Fruit fly (Drosophila melanogaster) whole organism, prepupa: ENCODE measurements around the gene msd1.
A peak's percentile ranks its signal among the peaks of the same experiment; 100 is the strongest.

Experiments used
- Blimp-1 ChIP-seq: fragments of 200-800 bp; sonication (Bioruptor generic); optimal IDR thresholded peaks from 3 replicates; lab custom pipeline; 2017; ENCODE audit warnings: missing biosample characterization, missing genetic modification characterization, mild to moderate bottlenecking, moderate library complexity, missing genetic modification reagents
- CG10631 ChIP-seq: fragments of 200-800 bp; sonication (Bioruptor generic); optimal IDR thresholded peaks from 2 replicates; lab custom pipeline; 2016; ENCODE audit warnings: missing biosample characterization, missing genetic modification characterization
- CG10669 ChIP-seq: fragments of 200-800 bp; sonication (Bioruptor generic); optimal IDR thresholded peaks from 3 replicates; lab custom pipeline; 2018; ENCODE audit warnings: missing biosample characterization, mild to moderate bottlenecking, missing genetic modification characterization, moderate library complexity
- CG11762 ChIP-seq: fragments of 200-800 bp; sonication (Bioruptor generic); optimal IDR thresholded peaks from 3 replicates; lab custom pipeline; 2016; ENCODE audit warnings: missing biosample characterization, missing genetic modification characterization; ENCODE audit not compliant: insufficient read depth
- CG11902 ChIP-seq: fragments of 200-800 bp; sonication (Bioruptor generic); optimal IDR thresholded peaks from 3 replicates; lab custom pipeline; 2016; ENCODE audit warnings: missing biosample characterization, missing genetic modification characterization
- CG15336 ChIP-seq: fragments of 200-800 bp; sonication (Bioruptor generic); IDR thresholded peaks from 2 replicates; pipeline ENCODE4 v1.3.6; 2022; ENCODE audit warnings: missing biosample characterization, missing genetic modification characterization
- CG1621 ChIP-seq: fragments of 200-800 bp; sonication (Bioruptor generic); optimal IDR thresholded peaks from 3 replicates; lab custom pipeline; 2018; ENCODE audit warnings: missing biosample characterization, mild to moderate bottlenecking, missing genetic modification characterization
- CG3032 ChIP-seq: fragments of 200-800 bp; optimal IDR thresholded peaks from 2 replicates; lab custom pipeline; 2019; ENCODE audit warnings: missing biosample characterization, mild to moderate bottlenecking, missing genetic modification characterization, moderate library complexity
- CG31627 ChIP-seq: fragments of 200-800 bp; sonication (Bioruptor generic); optimal IDR thresholded peaks from 3 replicates; lab custom pipeline; 2016; ENCODE audit warnings: missing biosample characterization, missing genetic modification characterization
- CG32006 ChIP-seq: fragments of 200-800 bp; sonication (Bioruptor generic); optimal IDR thresholded peaks from 3 replicates; lab custom pipeline; 2017; ENCODE audit warnings: missing biosample characterization, mild to moderate bottlenecking, missing genetic modification characterization
- CG34406 ChIP-seq: fragments of 200-800 bp; sonication (Bioruptor generic); optimal IDR thresholded peaks from 3 replicates; lab custom pipeline; 2016; ENCODE audit warnings: missing biosample characterization, missing genetic modification characterization
- CG3919 ChIP-seq: fragments of 200-800 bp; sonication (Bioruptor generic); optimal IDR thresholded peaks from 3 replicates; lab custom pipeline; 2016; ENCODE audit warnings: missing biosample characterization, missing genetic modification characterization
- CG4318 ChIP-seq: fragments of 200-800 bp; sonication (Bioruptor generic); optimal IDR thresholded peaks from 3 replicates; lab custom pipeline; 2017; ENCODE audit warnings: missing biosample characterization, mild to moderate bottlenecking, missing genetic modification characterization
- CG6163 ChIP-seq: fragments of 200-800 bp; sonication (Bioruptor generic); IDR thresholded peaks from 3 replicates; pipeline ENCODE4 v1.3.6; 2022; ENCODE audit warnings: missing biosample characterization, missing genetic modification characterization
- CG6792 ChIP-seq: fragments of 200-800 bp; sonication (Bioruptor generic); optimal IDR thresholded peaks from 3 replicates; lab custom pipeline; 2016; ENCODE audit warnings: missing biosample characterization, missing genetic modification characterization
- CG6808 ChIP-seq: fragments of 200-800 bp; sonication (Bioruptor generic); optimal IDR thresholded peaks from 3 replicates; lab custom pipeline; 2017; ENCODE audit warnings: missing biosample characterization, missing genetic modification characterization, mild to moderate bottlenecking, moderate library complexity, missing genetic modification reagents
- CG6854 ChIP-seq: fragments of 200-800 bp; sonication (Bioruptor generic); optimal IDR thresholded peaks from 2 replicates; lab custom pipeline; 2017; ENCODE audit warnings: missing biosample characterization, mild to moderate bottlenecking, missing genetic modification characterization
- CG7368 ChIP-seq: fragments of 200-800 bp; sonication (Bioruptor generic); optimal IDR thresholded peaks from 3 replicates; lab custom pipeline; 2016; ENCODE audit warnings: missing biosample characterization, missing genetic modification characterization
- CG8119 ChIP-seq: fragments of 200-800 bp; sonication (Bioruptor generic); IDR thresholded peaks from 3 replicates; pipeline ENCODE4 v1.3.6; 2022; ENCODE audit warnings: missing biosample characterization, missing genetic modification characterization
- CG8632 ChIP-seq: fragments of 200-800 bp; sonication (Bioruptor generic); optimal IDR thresholded peaks from 3 replicates; lab custom pipeline; 2016; ENCODE audit warnings: missing biosample characterization, missing genetic modification characterization
- CG9139 ChIP-seq: fragments of 200-800 bp; sonication (Bioruptor generic); optimal IDR thresholded peaks from 3 replicates; lab custom pipeline; 2017; ENCODE audit warnings: missing biosample characterization, mild to moderate bottlenecking, missing genetic modification characterization
- Eip75B ChIP-seq: fragments of 200-800 bp; sonication (Bioruptor generic); optimal IDR thresholded peaks from 3 replicates; lab custom pipeline; 2016; ENCODE audit warnings: missing biosample characterization, missing genetic modification characterization
- Eip93F ChIP-seq: fragments of 200-800 bp; sonication (Bioruptor generic); optimal IDR thresholded peaks from 2 replicates; lab custom pipeline; 2016; ENCODE audit warnings: missing biosample characterization, mild to moderate bottlenecking, missing genetic modification characterization
- Ets21C ChIP-seq: fragments of 200-800 bp; sonication (Bioruptor generic); optimal IDR thresholded peaks from 3 replicates; lab custom pipeline; 2016; ENCODE audit warnings: missing biosample characterization, missing genetic modification characterization
- Ets96B ChIP-seq: fragments of 200-800 bp; optimal IDR thresholded peaks from 2 replicates; lab custom pipeline; 2019; ENCODE audit warnings: missing biosample characterization, mild to moderate bottlenecking, missing genetic modification characterization, moderate library complexity
- Gug ChIP-seq: fragments of 200-800 bp; sonication (Bioruptor generic); IDR thresholded peaks from 2 replicates; pipeline ENCODE4 v1.3.6; 2022; ENCODE audit warnings: missing biosample characterization, missing genetic modification characterization
- Hr38 ChIP-seq: sonication (Bioruptor generic); optimal IDR thresholded peaks from 2 replicates; lab custom pipeline; 2016; ENCODE audit warnings: missing biosample characterization, missing genetic modification characterization
- Hr4 ChIP-seq: fragments of 200-800 bp; sonication (Bioruptor generic); optimal IDR thresholded peaks from 3 replicates; lab custom pipeline; 2016; ENCODE audit warnings: missing biosample characterization, missing genetic modification characterization
- Lpt ChIP-seq: fragments of 200-800 bp; sonication (Bioruptor generic); optimal IDR thresholded peaks from 3 replicates; lab custom pipeline; 2016; ENCODE audit warnings: missing biosample characterization, missing genetic modification characterization
- Met ChIP-seq: fragments of 200-800 bp; sonication (Bioruptor generic); optimal IDR thresholded peaks from 3 replicates; lab custom pipeline; 2016; ENCODE audit warnings: missing biosample characterization, missing genetic modification characterization
- OdsH ChIP-seq: fragments of 200-800 bp; sonication (Bioruptor generic); optimal IDR thresholded peaks from 3 replicates; lab custom pipeline; 2016; ENCODE audit warnings: missing biosample characterization, missing genetic modification characterization
- Smox ChIP-seq: fragments of 200-800 bp; sonication (Bioruptor generic); optimal IDR thresholded peaks from 3 replicates; lab custom pipeline; 2016; ENCODE audit warnings: missing biosample characterization, missing genetic modification characterization
- Sox102F ChIP-seq: fragments of 200-800 bp; sonication (Bioruptor generic); optimal IDR thresholded peaks from 2 replicates; lab custom pipeline; 2016; ENCODE audit warnings: missing biosample characterization, mild to moderate bottlenecking, missing genetic modification characterization
- Sox15 ChIP-seq: fragments of 200-800 bp; sonication (Bioruptor generic); optimal IDR thresholded peaks from 3 replicates; lab custom pipeline; 2016; ENCODE audit warnings: missing biosample characterization, missing genetic modification characterization
- cyc ChIP-seq: fragments of 200-800 bp; sonication (Bioruptor generic); optimal IDR thresholded peaks from 3 replicates; lab custom pipeline; 2016; ENCODE audit warnings: missing biosample characterization, missing genetic modification characterization
- dac ChIP-seq: fragments of 200-800 bp; sonication (Bioruptor generic); optimal IDR thresholded peaks from 2 replicates; lab custom pipeline; 2017; ENCODE audit warnings: missing biosample characterization, mild to moderate bottlenecking, missing genetic modification characterization
- dsx ChIP-seq: fragments of 200-800 bp; optimal IDR thresholded peaks from 3 replicates; lab custom pipeline; 2019; ENCODE audit warnings: missing biosample characterization, mild to moderate bottlenecking, missing genetic modification characterization, moderate library complexity; ENCODE audit not compliant: poor library complexity, severe bottlenecking
- eg ChIP-seq: fragments of 200-800 bp; sonication (Bioruptor generic); IDR thresholded peaks from 3 replicates; pipeline ENCODE4 v1.3.6; 2022; ENCODE audit warnings: missing biosample characterization, missing genetic modification characterization
- esn ChIP-seq: fragments of 200-800 bp; sonication (Bioruptor generic); optimal IDR thresholded peaks from 2 replicates; lab custom pipeline; 2016; ENCODE audit warnings: missing biosample characterization, mild to moderate bottlenecking, missing genetic modification characterization, moderate library complexity
- fd59A ChIP-seq: fragments of 200-800 bp; sonication (Bioruptor generic); optimal IDR thresholded peaks from 2 replicates; lab custom pipeline; 2017; ENCODE audit warnings: missing biosample characterization, mild to moderate bottlenecking, missing genetic modification characterization, missing genetic modification reagents
- fd85E ChIP-seq: fragments of 200-800 bp; sonication (Bioruptor generic); optimal IDR thresholded peaks from 3 replicates; lab custom pipeline; 2016; ENCODE audit warnings: missing biosample characterization, missing genetic modification characterization
- net ChIP-seq: fragments of 200-800 bp; sonication (Bioruptor generic); optimal IDR thresholded peaks from 3 replicates; lab custom pipeline; 2016; ENCODE audit warnings: missing biosample characterization, missing genetic modification characterization
- pdm3 ChIP-seq: fragments of 200-800 bp; sonication (Bioruptor generic); optimal IDR thresholded peaks from 3 replicates; lab custom pipeline; 2016; ENCODE audit warnings: missing biosample characterization, missing genetic modification characterization
- spab ChIP-seq: fragments of 200-800 bp; sonication (Bioruptor generic); optimal IDR thresholded peaks from 2 replicates; lab custom pipeline; 2017; ENCODE audit warnings: missing biosample characterization, mild to moderate bottlenecking, missing genetic modification characterization, missing genetic modification reagents
- svp ChIP-seq: fragments of 200-800 bp; sonication (Bioruptor generic); peaks from one replicate; lab custom pipeline; 2016; ENCODE audit warnings: missing biosample characterization, missing genetic modification characterization
- topi ChIP-seq: fragments of 200-800 bp; sonication (Bioruptor generic); optimal IDR thresholded peaks from 3 replicates; lab custom pipeline; 2016; ENCODE audit warnings: missing biosample characterization, missing genetic modification characterization
- vri ChIP-seq: fragments of 200-800 bp; sonication (Bioruptor generic); optimal IDR thresholded peaks from 3 replicates; lab custom pipeline; 2016; ENCODE audit warnings: missing biosample characterization, mild to moderate bottlenecking, missing genetic modification characterization

msd1 gene

DNA sequence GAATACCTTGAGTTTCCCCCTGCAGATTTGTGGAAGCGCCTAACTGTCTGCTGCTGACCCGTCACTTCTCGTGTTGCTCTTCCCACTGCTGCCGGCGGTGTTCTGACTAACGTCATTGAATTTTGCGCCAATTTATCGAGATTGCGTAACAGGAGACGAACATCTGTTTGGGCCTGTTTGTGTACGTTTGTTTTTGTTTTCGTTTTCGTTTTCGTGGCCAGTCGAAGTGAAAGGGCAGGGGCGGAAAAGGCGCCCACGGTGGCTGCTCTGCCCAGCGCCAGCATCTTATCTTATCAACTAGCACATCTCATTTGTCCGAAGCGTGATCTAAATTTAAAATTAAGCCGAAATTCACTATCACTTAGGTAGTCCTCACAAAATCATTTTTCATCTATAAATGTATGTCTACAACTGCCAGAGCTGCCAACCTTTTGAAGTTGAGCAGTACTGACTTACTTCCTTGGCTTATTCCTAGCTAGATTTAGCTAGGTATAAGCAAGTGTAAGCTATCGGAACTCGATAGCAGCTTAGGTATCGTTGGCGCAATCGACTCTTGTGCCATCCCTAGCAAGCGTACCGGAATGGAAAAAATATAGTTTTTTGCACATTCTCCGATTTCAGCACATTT lies 24.4 kb upstream of the msd1 start, which contains the start of the genes Ctr9 and Nt5a:
TSS of gene Ctr9 (plus strand) at position 220 of the 628 bp plus-strand sequence.
TSS of gene Nt5a (minus strand) at position 414 of the 628 bp plus-strand sequence.
- no peak for TF ChIP-seq CG4318 (GFP tag; lab: Kevin White, UChicago)
- no peak for TF ChIP-seq CG32006 (GFP tag; lab: Kevin White, UChicago)
- peak; percentile 42 for TF ChIP-seq svp (GFP tag; lab: Kevin White, UChicago)
- TF ChIP-seq Met (GFP tag; lab: Kevin White, UChicago): no peak
- peak; percentile 50 for TF ChIP-seq CG31627 (GFP tag; lab: Kevin White, UChicago)
- TF ChIP-seq dsx: no peak
- TF ChIP-seq Gug (GFP tag; lab: Robert Waterston, UW): no peak
- peak; percentile 56 for TF ChIP-seq esn
- no peak for TF ChIP-seq fd85E
- peak; percentile 100 for TF ChIP-seq vri
- TF ChIP-seq CG11762 (GFP tag; lab: Kevin White, UChicago): no peak
- no peak for TF ChIP-seq Sox15
- TF ChIP-seq CG7368 (GFP tag; lab: Kevin White, UChicago): no peak
- TF ChIP-seq Sox102F: no peak
- TF ChIP-seq OdsH (GFP tag; lab: Kevin White, UChicago): no peak
- TF ChIP-seq CG6792: no peak
- TF ChIP-seq Ets96B: no peak
- no peak for TF ChIP-seq Hr4 (GFP tag; lab: Kevin White, UChicago)
- 0 out of 3 replicates have a peak, but pooled peaks have one; percentile 32 for TF ChIP-seq CG6163 (GFP tag; lab: Robert Waterston, UW)
- TF ChIP-seq dac (GFP tag; lab: Kevin White, UChicago): no peak
- TF ChIP-seq Lpt (GFP tag; lab: Kevin White, UChicago): no peak
- no peak for TF ChIP-seq fd59A (GFP tag; lab: Kevin White, UChicago)
- no peak for TF ChIP-seq Hr38 (GFP tag; lab: Kevin White, UChicago)
- no peak for TF ChIP-seq CG10631 (GFP tag; lab: Kevin White, UChicago)
- TF ChIP-seq net (GFP tag; lab: Kevin White, UChicago): no peak
- peak; percentile 50 for TF ChIP-seq CG3032 (tag; lab: Kevin White, UChicago)
- no peak for TF ChIP-seq CG8632
- TF ChIP-seq CG1621 (tag; lab: Kevin White, UChicago): no peak
- TF ChIP-seq CG34406 (GFP tag; lab: Kevin White, UChicago): no peak
- no peak for TF ChIP-seq CG6854
- peak; percentile 68 for TF ChIP-seq Blimp-1 (GFP tag; lab: Kevin White, UChicago)
- no peak for TF ChIP-seq spab (GFP tag; lab: Kevin White, UChicago)
- TF ChIP-seq Eip93F: no peak
- TF ChIP-seq, all 60 proteins: peak for 7

DNA sequence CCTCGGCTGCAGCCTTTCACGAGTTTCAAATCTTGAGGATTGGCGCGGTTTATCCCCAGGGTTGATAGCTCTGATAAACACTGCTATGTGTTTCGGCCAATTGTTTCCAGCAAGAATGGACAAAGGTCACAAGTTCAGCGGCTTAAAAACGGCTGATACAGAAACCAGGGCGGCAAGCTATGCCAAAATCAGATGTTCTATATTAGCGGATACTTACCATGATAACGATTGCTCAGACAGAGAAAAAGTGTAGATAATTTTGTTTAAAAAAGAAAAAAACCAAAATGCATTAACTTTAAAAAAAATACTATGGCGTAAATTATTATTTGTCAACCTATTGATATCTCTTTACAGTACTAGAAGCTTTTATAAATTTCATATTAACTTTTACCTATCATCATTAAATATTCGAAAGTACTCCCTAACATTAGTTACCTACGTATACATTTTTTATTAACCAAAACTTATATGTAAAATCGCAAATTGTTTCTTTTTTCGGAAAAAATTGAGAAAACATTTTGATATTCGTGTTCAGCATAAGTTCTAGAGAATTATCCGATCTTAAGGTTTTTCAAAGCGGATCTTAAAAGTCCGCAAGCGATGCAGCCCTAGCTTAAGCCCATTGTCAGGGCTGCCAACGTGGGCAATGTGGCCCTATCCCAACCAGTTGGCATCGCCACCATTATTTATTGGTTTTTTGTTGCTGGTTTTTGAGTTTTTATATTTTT lies 18.3 kb upstream of the msd1 start, which contains the start of the genes sturkopf and Herc4:
TSS of gene sturkopf (minus strand) at position 339 of the 728 bp plus-strand sequence.
TSS of gene Herc4 (plus strand) at position 658 of the 728 bp plus-strand sequence.
- TF ChIP-seq CG10669 (GFP tag; lab: Kevin White, UChicago): no peak
- peak; percentile 64 for TF ChIP-seq Lpt (GFP tag; lab: Kevin White, UChicago)
- no peak for TF ChIP-seq Met (GFP tag; lab: Kevin White, UChicago)
- TF ChIP-seq CG9139 (GFP tag; lab: Kevin White, UChicago): no peak
- peak; percentile 81 for TF ChIP-seq pdm3 (GFP tag; lab: Kevin White, UChicago)
- no peak; the same call in none of the 2 replicates for TF ChIP-seq CG15336
- peak; percentile 45 for TF ChIP-seq CG8119 (GFP tag; lab: Robert Waterston, UW)
- no peak for TF ChIP-seq CG6808
- peak; percentile 75 for TF ChIP-seq net (GFP tag; lab: Kevin White, UChicago)
- TF ChIP-seq Ets21C (GFP tag; lab: Kevin White, UChicago): no peak
- no peak for TF ChIP-seq Eip75B (GFP tag; lab: Kevin White, UChicago)
- peak; percentile 79 for TF ChIP-seq topi (GFP tag; lab: Kevin White, UChicago)
- TF ChIP-seq CG3032 (tag; lab: Kevin White, UChicago): peak; percentile 83
- TF ChIP-seq eg (GFP tag; lab: Robert Waterston, UW): peak; percentile 59; the same call in 2 of the 3 replicates
- TF ChIP-seq CG10631 (GFP tag; lab: Kevin White, UChicago): peak; percentile 96
- TF ChIP-seq Blimp-1 (GFP tag; lab: Kevin White, UChicago): peak; percentile 45
- peak; percentile 87 for TF ChIP-seq CG32006 (GFP tag; lab: Kevin White, UChicago)
- TF ChIP-seq CG11762 (GFP tag; lab: Kevin White, UChicago): peak; percentile 57
- TF ChIP-seq CG6792: peak; percentile 85
- no peak for TF ChIP-seq Smox (GFP tag; lab: Kevin White, UChicago)
- peak; percentile 93 for TF ChIP-seq esn
- TF ChIP-seq OdsH (GFP tag; lab: Kevin White, UChicago): peak; percentile 76
- TF ChIP-seq fd59A (GFP tag; lab: Kevin White, UChicago): peak; percentile 71
- peak; percentile 60 for TF ChIP-seq cyc (GFP tag; lab: Kevin White, UChicago)
- TF ChIP-seq CG3919 (GFP tag; lab: Kevin White, UChicago): no peak
- TF ChIP-seq CG11902 (GFP tag; lab: Kevin White, UChicago): peak; percentile 41
- TF ChIP-seq CG6854: peak; percentile 45
- no peak for TF ChIP-seq Hr4 (GFP tag; lab: Kevin White, UChicago)
